Fruit fly (Drosophila melanogaster) whole organism, adult: Measurements from ENCODE around the gene Gr93b.

Source experiments
- CG11617 ChIP-seq: fragments of 200-800 bp; sonication (Bioruptor generic); optimal IDR thresholded peaks from 2 replicates; lab custom pipeline; 2017; ENCODE audit warnings: mild to moderate bottlenecking, missing biosample characterization, missing genetic modification reagents, missing genetic modification characterization
- CG12768 ChIP-seq: fragments of 200-800 bp; sonication (Bioruptor generic); optimal IDR thresholded peaks from 2 replicates; lab custom pipeline; 2017; ENCODE audit warnings: missing biosample characterization, missing genetic modification characterization, mild to moderate bottlenecking, moderate library complexity, missing genetic modification reagents
- CG14711 ChIP-seq: fragments of 200-800 bp; sonication (Bioruptor generic); optimal IDR thresholded peaks from 2 replicates; lab custom pipeline; 2018; ENCODE audit warnings: missing biosample characterization, mild to moderate bottlenecking, missing genetic modification characterization, moderate library complexity
- CG1620 ChIP-seq: fragments of 200-800 bp; sonication (Bioruptor generic); optimal IDR thresholded peaks from 2 replicates; lab custom pipeline; 2016; ENCODE audit warnings: missing biosample characterization, missing genetic modification characterization
- CG33017 ChIP-seq: fragments of 200-800 bp; sonication (Bioruptor generic); optimal IDR thresholded peaks from 2 replicates; lab custom pipeline; 2018; ENCODE audit warnings: missing biosample characterization, mild to moderate bottlenecking, missing genetic modification characterization, moderate library complexity
- CG5204 ChIP-seq: fragments of 200-800 bp; sonication (Bioruptor generic); optimal IDR thresholded peaks from 2 replicates; lab custom pipeline; 2016; ENCODE audit warnings: missing biosample characterization, missing genetic modification characterization
- CG7045 ChIP-seq: fragments of 200-800 bp; sonication (Bioruptor generic); optimal IDR thresholded peaks from 2 replicates; lab custom pipeline; 2017; ENCODE audit warnings: missing biosample characterization, mild to moderate bottlenecking, missing genetic modification characterization
- CG7101 ChIP-seq: fragments of 200-800 bp; sonication (Bioruptor generic); optimal IDR thresholded peaks from 2 replicates; lab custom pipeline; 2018; ENCODE audit warnings: missing biosample characterization, mild to moderate bottlenecking, missing genetic modification characterization, moderate library complexity
- Clk ChIP-seq: fragments of 200-800 bp; sonication (Bioruptor generic); optimal IDR thresholded peaks from 2 replicates; lab custom pipeline; 2017; ENCODE audit warnings: missing biosample characterization, missing genetic modification characterization
- Crg-1 ChIP-seq: fragments of 200-800 bp; sonication (Bioruptor generic); optimal IDR thresholded peaks from 2 replicates; lab custom pipeline; 2016; ENCODE audit warnings: missing biosample characterization, missing genetic modification characterization
- Hr96 ChIP-seq: fragments of 200-800 bp; sonication (Bioruptor generic); optimal IDR thresholded peaks from 2 replicates; lab custom pipeline; 2016; ENCODE audit warnings: missing biosample characterization, missing genetic modification characterization
- Mnt ChIP-seq: fragments of 200-800 bp; sonication (Bioruptor generic); optimal IDR thresholded peaks from 2 replicates; lab custom pipeline; 2016; ENCODE audit warnings: missing biosample characterization, mild to moderate bottlenecking, missing genetic modification characterization
- bab1 ChIP-seq: fragments of 200-800 bp; sonication (Bioruptor generic); optimal IDR thresholded peaks from 3 replicates; lab custom pipeline; 2019; ENCODE audit warnings: missing biosample characterization, mild to moderate bottlenecking, missing genetic modification characterization, moderate library complexity
- cic ChIP-seq: fragments of 200-800 bp; sonication (Bioruptor generic); optimal IDR thresholded peaks from 2 replicates; lab custom pipeline; 2017; ENCODE audit warnings: missing biosample characterization, mild to moderate bottlenecking, missing genetic modification characterization, moderate library complexity
- cnc ChIP-seq, 2 experiments: fragments of >200 bp; optimal IDR thresholded peaks; 2 replicates each; lab custom pipeline; 2017
- kay ChIP-seq: fragments of 200-800 bp; sonication (Bioruptor generic); peaks from one replicate; lab custom pipeline; 2016; ENCODE audit warnings: missing biosample characterization, missing genetic modification characterization, borderline replicate concordance
- ovo ChIP-seq: fragments of 200-800 bp; sonication (Bioruptor generic); optimal IDR thresholded peaks from 2 replicates; lab custom pipeline; 2016; ENCODE audit warnings: missing biosample characterization, missing genetic modification characterization
- pad ChIP-seq: fragments of 200-800 bp; sonication (Bioruptor generic); optimal IDR thresholded peaks from 3 replicates; lab custom pipeline; 2017; ENCODE audit warnings: missing biosample characterization, missing genetic modification characterization, mild to moderate bottlenecking, moderate library complexity, missing genetic modification reagents
- tj ChIP-seq: fragments of 200-800 bp; sonication (Bioruptor generic); optimal IDR thresholded peaks from 3 replicates; lab custom pipeline; 2017; ENCODE audit warnings: missing biosample characterization, mild to moderate bottlenecking, missing genetic modification characterization, moderate library complexity
- toe ChIP-seq: fragments of 200-800 bp; sonication (Bioruptor generic); optimal IDR thresholded peaks from 2 replicates; lab custom pipeline; 2016; ENCODE audit warnings: missing biosample characterization, missing genetic modification characterization

Gr93b gene

DNA sequence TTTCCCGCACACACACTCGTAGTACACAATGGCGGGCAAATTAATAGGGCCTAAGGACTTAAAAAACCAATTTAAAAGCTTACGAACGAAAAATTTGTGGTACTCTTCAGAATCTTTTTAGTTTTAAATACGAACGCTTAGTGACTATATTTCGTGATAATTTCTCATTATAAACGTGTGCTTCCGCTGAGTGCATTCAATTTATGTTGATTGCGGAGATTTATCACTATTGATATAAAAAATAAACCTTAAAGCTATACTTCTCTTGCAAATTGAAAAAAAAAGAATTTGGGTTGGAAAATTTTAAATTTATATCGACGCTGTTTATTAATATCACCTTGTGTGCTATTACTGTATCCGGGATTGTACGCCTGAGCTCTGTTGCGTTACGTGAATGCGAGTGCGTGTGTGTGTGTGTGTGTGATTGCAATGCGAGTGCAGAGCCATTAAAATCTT lies 5.5 kb upstream of the Gr93b start:
- TF ChIP-seq cic (GFP tag; lab: Kevin White, UChicago) (peak; percentile 45), CG12768 (peak; percentile 89), Hr96 (GFP tag; lab: Kevin White, UChicago) (peak; percentile 92), CG5204 (GFP tag; lab: Kevin White, UChicago) (peak; percentile 91), tj (GFP tag; lab: Kevin White, UChicago) (peak; percentile 76), Crg-1 (GFP tag; lab: Kevin White, UChicago) (peak; percentile 77), CG14711 (tag; lab: Kevin White, UChicago) (peak; percentile 72), CG7101 (tag; lab: Kevin White, UChicago) (peak; percentile 84), bab1 (GFP tag; lab: Kevin White, UChicago) (peak; percentile 96), ovo (peak; percentile 21), Clk (GFP tag; lab: Kevin White, UChicago) (peak; percentile 82), CG1620 (peak; percentile 77), CG33017 (tag; lab: Kevin White, UChicago) (peak; percentile 91), toe (GFP tag; lab: Kevin White, UChicago) (peak; percentile 95), pad (GFP tag; lab: Kevin White, UChicago) (peak; percentile 86), CG11617 (GFP tag; lab: Kevin White, UChicago) (peak; percentile 95), CG7045 (peak; percentile 95), cnc (optimal IDR thresholded peaks at IDR 0.05; lab: Kevin White, UChicago) (no peak), Mnt (GFP tag; lab: Kevin White, UChicago) (peak; percentile 58), kay (GFP tag; lab: Kevin White, UChicago) (peak; percentile 91)

DNA sequence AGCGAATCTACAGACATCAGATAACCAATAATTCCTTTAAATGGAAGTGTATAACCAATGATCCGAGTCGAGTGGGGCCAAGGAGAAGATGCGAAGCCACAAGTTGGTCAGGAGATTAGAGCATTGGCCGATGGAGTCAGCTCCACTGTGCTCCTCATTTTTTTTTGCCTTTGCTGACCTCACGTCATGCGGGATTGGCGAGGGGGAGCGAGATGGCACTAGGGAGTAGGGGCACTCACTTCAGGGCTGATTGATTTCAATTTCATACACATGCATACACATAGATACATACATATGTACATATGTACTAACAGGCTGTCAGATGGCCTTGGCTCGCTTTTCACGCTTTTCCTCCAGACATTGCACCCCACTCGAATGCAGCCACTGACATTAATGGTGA lies 4.7 kb upstream of the Gr93b start:
- TF ChIP-seq CG11617 (GFP tag; lab: Kevin White, UChicago) = no peak
- no peak for TF ChIP-seq CG12768
- TF ChIP-seq tj (GFP tag; lab: Kevin White, UChicago) = no peak
- TF ChIP-seq Hr96 (GFP tag; lab: Kevin White, UChicago) = no peak
- no peak for TF ChIP-seq ovo
- no peak for TF ChIP-seq CG7045

dm6 chr3R:21847438-21847837 lies 3.9 kb upstream of the Gr93b start:
- TF ChIP-seq toe (GFP tag; lab: Kevin White, UChicago) (no peak), CG7101 (tag; lab: Kevin White, UChicago) (no peak), pad (GFP tag; lab: Kevin White, UChicago) (no peak), kay (GFP tag; lab: Kevin White, UChicago) (no peak), CG1620 (no peak), tj (GFP tag; lab: Kevin White, UChicago) (no peak), cic (GFP tag; lab: Kevin White, UChicago) (no peak), CG14711 (tag; lab: Kevin White, UChicago) (no peak), CG11617 (GFP tag; lab: Kevin White, UChicago) (no peak), Mnt (GFP tag; lab: Kevin White, UChicago) (no peak), CG7045 (no peak), Crg-1 (GFP tag; lab: Kevin White, UChicago) (no peak), CG33017 (tag; lab: Kevin White, UChicago) (no peak), CG12768 (no peak), cnc (optimal IDR thresholded peaks at IDR 0.05; lab: Kevin White, UChicago) (no peak), ovo (no peak), Hr96 (GFP tag; lab: Kevin White, UChicago) (no peak)

DNA sequence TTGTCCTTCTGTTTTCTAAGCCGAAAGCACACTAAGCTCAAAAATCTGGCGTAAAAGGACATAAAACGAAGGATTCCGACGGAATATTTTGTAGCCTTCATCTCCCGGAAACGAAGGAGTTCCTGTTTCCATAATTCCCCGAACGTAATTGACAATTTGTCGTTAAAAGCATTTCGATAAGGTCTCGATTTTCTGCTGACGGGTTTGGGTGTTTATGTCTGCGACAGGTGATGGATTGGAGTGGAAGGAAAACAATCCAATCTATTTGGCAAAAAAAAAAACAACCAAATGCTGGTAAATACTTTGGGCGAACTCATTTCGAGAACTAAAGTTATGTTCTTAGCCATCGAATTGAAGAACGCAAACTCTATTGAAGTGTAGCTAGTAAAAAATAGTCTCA lies 3.0 kb upstream of the Gr93b start, which contains the start of gene Gr93d:
TSS of gene Gr93d (minus strand) at position 101 of the 400 bp plus-strand sequence.
- no peak for TF ChIP-seq toe (GFP tag; lab: Kevin White, UChicago)
- no peak for TF ChIP-seq CG5204 (GFP tag; lab: Kevin White, UChicago)
- TF ChIP-seq CG7045 = no peak
- no peak for TF ChIP-seq Clk (GFP tag; lab: Kevin White, UChicago)

DNA sequence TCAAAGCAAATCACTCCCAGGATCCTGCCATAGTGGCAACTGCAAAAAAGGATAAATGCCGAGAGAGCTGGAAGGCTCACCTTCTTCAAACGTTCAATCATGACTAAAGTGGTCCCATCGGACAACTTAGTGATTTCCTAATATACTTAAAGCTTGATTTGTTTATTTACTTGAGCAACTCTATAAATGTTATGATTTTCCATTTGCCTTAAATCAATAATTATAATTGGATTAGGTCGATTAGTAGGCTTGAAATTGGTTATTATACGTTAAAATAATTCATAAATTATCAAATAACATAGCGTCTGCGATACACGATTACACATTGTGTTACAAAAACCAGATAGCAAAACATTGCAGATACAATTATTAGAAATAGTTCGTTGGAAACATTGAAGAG lies 1.6 kb upstream of the Gr93b start, which contains the start of gene Gr93c:
TSS of gene Gr93c (minus strand) at position 101 of the 400 bp plus-strand sequence.
- TF ChIP-seq cnc (optimal IDR thresholded peaks at IDR 0.05; lab: Kevin White, UChicago) (no peak), CG7045 (no peak), kay (GFP tag; lab: Kevin White, UChicago) (no peak), tj (GFP tag; lab: Kevin White, UChicago) (no peak), Hr96 (GFP tag; lab: Kevin White, UChicago) (no peak), CG1620 (no peak), Crg-1 (GFP tag; lab: Kevin White, UChicago) (no peak), Mnt (GFP tag; lab: Kevin White, UChicago) (no peak), CG5204 (GFP tag; lab: Kevin White, UChicago) (no peak), pad (GFP tag; lab: Kevin White, UChicago) (no peak), Clk (GFP tag; lab: Kevin White, UChicago) (no peak), cic (GFP tag; lab: Kevin White, UChicago) (no peak), toe (GFP tag; lab: Kevin White, UChicago) (no peak), CG33017 (tag; lab: Kevin White, UChicago) (no peak), CG11617 (GFP tag; lab: Kevin White, UChicago) (no peak)
